Worm (Caenorhabditis elegans): ENCODE measurements around the gene arrd-17.

ce11 chrIII:13606016-13606530 lies 24.5 kb downstream of the arrd-17 start, which contains the start of gene act-5:
- no peak for TF ChIP-seq ama-1 (optimal IDR thresholded peaks at IDR 0.05)
- TF ChIP-seq skn-1 (tag; optimal IDR thresholded peaks at IDR 0.05), result no peak
- no peak for TF ChIP-seq Y48G9A.11 (GFP tag; IDR thresholded peaks at IDR 0.05)
- no peak for TF ChIP-seq jun-1 (tag; optimal IDR thresholded peaks at IDR 0.05)
- TF ChIP-seq ceh-28 (tag; optimal IDR thresholded peaks at IDR 0.05), result no peak
- no peak for TF ChIP-seq snpc-4 (tag; optimal IDR thresholded peaks at IDR 0.05)
- TF ChIP-seq saeg-2 (GFP tag; IDR thresholded peaks at IDR 0.05), result no peak
- peak; percentile 14 for TF ChIP-seq lin-13 (GFP tag; optimal IDR thresholded peaks at IDR 0.05)
- TF ChIP-seq aha-1 (tag), result peak; percentile 94
- TF ChIP-seq nhr-237 (tag; optimal IDR thresholded peaks at IDR 0.05), result no peak
- peak; percentile 77 for TF ChIP-seq nhr-77 (tag; optimal IDR thresholded peaks at IDR 0.05)
- TF ChIP-seq fkh-10 (GFP tag; optimal IDR thresholded peaks at IDR 0.05), result no peak
- no peak for TF ChIP-seq lsy-2 (tag; optimal IDR thresholded peaks at IDR 0.05)
- no peak for TF ChIP-seq lin-15B (tag; optimal IDR thresholded peaks at IDR 0.05)

All from whole organism, L4 larva.